Worm (Caenorhabditis elegans) whole organism, mixed stage, embryonic: ENCODE results near the gene srt-11.

ENCODE experiments used
- M03D4.4 ChIP-seq: sonication (generic microtip); optimal IDR thresholded peaks from 2 replicates; lab custom pipeline; 2017; ENCODE audit warnings: mild to moderate bottlenecking, missing genetic modification characterization, missing compliant biosample characterization
- bed-3 ChIP-seq: fragments of 200-800 bp; sonication (Bioruptor generic); optimal IDR thresholded peaks from 3 replicates; lab custom pipeline; 2018; ENCODE audit warnings: mild to moderate bottlenecking, missing genetic modification characterization, moderate library complexity, missing compliant biosample characterization
- blmp-1 ChIP-seq: fragments of 150-350 bp; optimal IDR thresholded peaks from 2 replicates; lab custom pipeline; 2014; ENCODE audit warnings: missing biosample characterization, missing genetic modification characterization
- ceh-39 ChIP-seq: fragments of 150-350 bp; optimal IDR thresholded peaks from 2 replicates; lab custom pipeline; 2014; ENCODE audit warnings: missing biosample characterization, missing genetic modification characterization
- ceh-43 ChIP-seq: fragments of 200-800 bp; sonication (Bioruptor generic); optimal IDR thresholded peaks from 2 replicates; lab custom pipeline; 2018; ENCODE audit warnings: mild to moderate bottlenecking, missing genetic modification characterization, moderate library complexity, missing compliant biosample characterization
- ceh-83 ChIP-seq: fragments of 200-800 bp; sonication (Bioruptor generic); optimal IDR thresholded peaks from 2 replicates; lab custom pipeline; 2018; ENCODE audit warnings: mild to moderate bottlenecking, missing genetic modification characterization, missing compliant biosample characterization
- ces-1 ChIP-seq: fragments of 150-350 bp; optimal IDR thresholded peaks from 2 replicates; lab custom pipeline; 2014; ENCODE audit warnings: missing biosample characterization, missing genetic modification reagents, missing genetic modification characterization
- cnd-1 ChIP-seq: fragments of 200-800 bp; sonication (Bioruptor generic); optimal IDR thresholded peaks from 2 replicates; lab custom pipeline; 2018; ENCODE audit warnings: mild to moderate bottlenecking, missing genetic modification characterization, missing compliant biosample characterization
- drap-1 ChIP-seq: fragments of 200-800 bp; sonication (Bioruptor generic); optimal IDR thresholded peaks from 3 replicates; lab custom pipeline; 2018; ENCODE audit warnings: mild to moderate bottlenecking, missing genetic modification characterization, missing compliant biosample characterization
- elt-1 ChIP-seq: sonication (generic microtip); optimal IDR thresholded peaks from 2 replicates; lab custom pipeline; 2017; ENCODE audit warnings: missing genetic modification characterization, mild to moderate bottlenecking, missing compliant biosample characterization, antibody characterized with exemption, moderate library complexity, borderline replicate concordance; ENCODE audit not compliant: insufficient read depth
- elt-3 ChIP-seq: fragments of 150-350 bp; optimal IDR thresholded peaks from 2 replicates; lab custom pipeline; 2014; ENCODE audit warnings: missing biosample characterization, missing genetic modification characterization
- flh-1 ChIP-seq: fragments of 200-800 bp; sonication (Bioruptor generic); optimal IDR thresholded peaks from 2 replicates; lab custom pipeline; 2018; ENCODE audit warnings: mild to moderate bottlenecking, missing genetic modification characterization, moderate library complexity, missing compliant biosample characterization
- ham-2 ChIP-seq: fragments of 200-800 bp; sonication (Bioruptor generic); optimal IDR thresholded peaks from 2 replicates; lab custom pipeline; 2018; ENCODE audit warnings: mild to moderate bottlenecking, missing genetic modification characterization, missing compliant biosample characterization
- hlh-1 ChIP-seq: fragments of 150-350 bp; optimal IDR thresholded peaks from 2 replicates; lab custom pipeline; 2014; ENCODE audit warnings: missing biosample characterization, missing genetic modification reagents, missing genetic modification characterization
- lin-13 ChIP-seq: fragments of 150-350 bp; optimal IDR thresholded peaks from 2 replicates; lab custom pipeline; 2014; ENCODE audit warnings: missing biosample characterization, missing genetic modification characterization
- lin-32 ChIP-seq: fragments of 200-800 bp; sonication (Bioruptor generic); optimal IDR thresholded peaks from 2 replicates; lab custom pipeline; 2018; ENCODE audit warnings: mild to moderate bottlenecking, missing genetic modification characterization, missing compliant biosample characterization
- lsy-2 ChIP-seq: fragments of 150-350 bp; optimal IDR thresholded peaks from 2 replicates; lab custom pipeline; 2014; ENCODE audit warnings: missing biosample characterization, missing genetic modification characterization
- mab-5 ChIP-seq: fragments of 150-350 bp; optimal IDR thresholded peaks from 2 replicates; lab custom pipeline; 2014; ENCODE audit warnings: missing biosample characterization, missing genetic modification characterization
- mep-1 ChIP-seq: fragments of 150-350 bp; optimal IDR thresholded peaks from 2 replicates; lab custom pipeline; 2017; ENCODE audit warnings: missing biosample characterization, missing genetic modification reagents, missing genetic modification characterization, inconsistent platforms
- mls-2 ChIP-seq: sonication (generic microtip); optimal IDR thresholded peaks from 2 replicates; lab custom pipeline; 2016; ENCODE audit warnings: mild to moderate bottlenecking, missing genetic modification characterization, moderate library complexity, missing compliant biosample characterization
- nhr-12 ChIP-seq: fragments of 150-350 bp; optimal IDR thresholded peaks from 2 replicates; lab custom pipeline; 2014; ENCODE audit warnings: missing biosample characterization, missing genetic modification characterization
- nhr-2 ChIP-seq: fragments of 150-350 bp; optimal IDR thresholded peaks from 2 replicates; lab custom pipeline; 2014; ENCODE audit warnings: missing biosample characterization, missing genetic modification characterization
- nhr-237 ChIP-seq: fragments of 150-350 bp; optimal IDR thresholded peaks from 2 replicates; lab custom pipeline; 2014; ENCODE audit warnings: missing biosample characterization, missing genetic modification characterization
- nhr-28 ChIP-seq: fragments of 150-350 bp; optimal IDR thresholded peaks from 2 replicates; lab custom pipeline; 2014; ENCODE audit warnings: missing biosample characterization, missing genetic modification characterization
- nhr-76 ChIP-seq: sonication (generic microtip); optimal IDR thresholded peaks from 2 replicates; lab custom pipeline; 2017; ENCODE audit warnings: missing biosample characterization, missing genetic modification characterization
- pha-4 ChIP-seq: fragments of 150-350 bp; optimal IDR thresholded peaks from 2 replicates; lab custom pipeline; 2018; ENCODE audit warnings: missing biosample characterization, missing genetic modification reagents, missing genetic modification characterization
- sem-2 ChIP-seq: fragments of 200-800 bp; sonication (Bioruptor generic); optimal IDR thresholded peaks from 2 replicates; lab custom pipeline; 2018; ENCODE audit warnings: mild to moderate bottlenecking, missing genetic modification characterization, missing compliant biosample characterization
- snpc-4 ChIP-seq: fragments of 150-350 bp; optimal IDR thresholded peaks from 2 replicates; lab custom pipeline; 2014; ENCODE audit warnings: missing biosample characterization, missing genetic modification characterization
- sptf-1 ChIP-seq: sonication (generic microtip); optimal IDR thresholded peaks from 2 replicates; lab custom pipeline; 2017; ENCODE audit warnings: mild to moderate bottlenecking, missing genetic modification characterization, moderate library complexity, missing compliant biosample characterization
- tbx-8 ChIP-seq: fragments of 200-800 bp; sonication (Bioruptor generic); optimal IDR thresholded peaks from 2 replicates; lab custom pipeline; 2018; ENCODE audit warnings: mild to moderate bottlenecking, missing genetic modification characterization, moderate library complexity, missing compliant biosample characterization
- unc-120 ChIP-seq: sonication (generic microtip); optimal IDR thresholded peaks from 2 replicates; lab custom pipeline; 2017; ENCODE audit warnings: missing genetic modification characterization, missing compliant biosample characterization; ENCODE audit not compliant: poor library complexity, severe bottlenecking
- unc-39 ChIP-seq: fragments of 150-350 bp; optimal IDR thresholded peaks from 2 replicates; lab custom pipeline; 2014; ENCODE audit warnings: missing biosample characterization, missing genetic modification characterization
- unc-62 ChIP-seq: fragments of 150-350 bp; optimal IDR thresholded peaks from 2 replicates; lab custom pipeline; 2014; ENCODE audit warnings: missing biosample characterization, missing genetic modification reagents, missing genetic modification characterization
- zip-8 ChIP-seq: fragments of 150-350 bp; optimal IDR thresholded peaks from 2 replicates; lab custom pipeline; 2014; ENCODE audit warnings: missing biosample characterization, missing genetic modification characterization
- ztf-11 ChIP-seq: fragments of 150-350 bp; optimal IDR thresholded peaks from 2 replicates; lab custom pipeline; 2014; ENCODE audit warnings: missing biosample characterization, missing genetic modification characterization

The srt-11 gene

DNA sequence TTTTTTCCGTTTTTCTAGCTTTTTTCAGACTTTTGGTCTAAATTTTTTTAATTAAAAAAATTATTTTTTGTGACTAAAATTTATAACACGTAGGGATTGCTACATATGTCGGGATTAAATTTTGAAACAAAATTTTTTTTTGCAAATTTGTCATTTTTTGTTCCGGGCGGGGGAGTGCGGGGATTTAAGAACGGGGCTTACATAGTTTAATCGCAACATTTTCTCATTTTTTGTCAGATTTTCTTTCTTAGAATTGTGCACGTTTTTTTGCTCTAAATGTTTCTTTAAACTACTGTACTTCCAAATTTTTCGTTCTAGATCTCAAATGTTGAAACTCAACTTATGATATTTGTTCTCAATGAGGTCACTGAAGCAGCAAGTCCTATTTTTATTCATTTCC, 15.0 kb upstream of the srt-11 start, which contains the start of gene Y54E2A.10:
Y54E2A.10 (plus strand) TSS at position 301 of the 400 bp plus-strand sequence.
- TF ChIP-seq sptf-1 (tag; lab: Kevin White, UChicago) (no peak), hlh-1 (tag; lab: Kevin White, UChicago) (no peak), ztf-11 (tag; lab: Kevin White, UChicago) (no peak), nhr-12 (tag; lab: Kevin White, UChicago) (no peak), nhr-237 (tag; lab: Kevin White, UChicago) (no peak), ceh-39 (tag; lab: Kevin White, UChicago) (no peak), cnd-1 (tag; lab: Kevin White, UChicago) (no peak), lin-32 (GFP tag; lab: Kevin White, UChicago) (no peak), ham-2 (GFP tag; lab: Kevin White, UChicago) (no peak), ces-1 (GFP tag; lab: Kevin White, UChicago) (no peak), mls-2 (no peak)

DNA sequence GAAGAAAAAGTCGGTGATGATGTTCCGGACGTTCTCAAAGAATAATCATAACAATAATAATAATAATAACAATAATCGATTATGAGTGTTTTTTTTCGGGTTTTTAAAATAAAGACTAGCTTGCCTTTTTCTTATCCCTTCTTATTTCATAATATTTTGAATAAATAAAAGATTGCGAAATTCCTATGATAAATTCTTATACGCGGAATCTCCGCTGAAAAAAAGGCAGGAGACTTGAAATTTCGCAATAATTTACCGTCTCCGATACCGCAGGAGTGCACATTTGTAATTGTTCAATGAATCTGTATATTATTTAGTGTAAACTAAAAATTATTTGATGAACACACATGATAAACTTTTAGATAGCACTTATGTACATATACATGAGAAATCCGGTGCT, 13.3 kb upstream of the srt-11 start:
- TF ChIP-seq ces-1 (GFP tag; lab: Kevin White, UChicago) (no peak), bed-3 (GFP tag; lab: Kevin White, UChicago) (no peak), pha-4 (tag; lab: Kevin White, UChicago) (no peak), M03D4.4 (tag; lab: Kevin White, UChicago) (no peak), nhr-28 (tag; lab: Kevin White, UChicago) (no peak), lsy-2 (tag; lab: Kevin White, UChicago) (no peak), ham-2 (GFP tag; lab: Kevin White, UChicago) (no peak), tbx-8 (GFP tag; lab: Kevin White, UChicago) (no peak), drap-1 (GFP tag; lab: Kevin White, UChicago) (no peak), sptf-1 (tag; lab: Kevin White, UChicago) (no peak), unc-39 (no peak), mep-1 (tag; lab: Kevin White, UChicago) (no peak), ceh-39 (tag; lab: Kevin White, UChicago) (no peak), ceh-43 (no peak)

DNA sequence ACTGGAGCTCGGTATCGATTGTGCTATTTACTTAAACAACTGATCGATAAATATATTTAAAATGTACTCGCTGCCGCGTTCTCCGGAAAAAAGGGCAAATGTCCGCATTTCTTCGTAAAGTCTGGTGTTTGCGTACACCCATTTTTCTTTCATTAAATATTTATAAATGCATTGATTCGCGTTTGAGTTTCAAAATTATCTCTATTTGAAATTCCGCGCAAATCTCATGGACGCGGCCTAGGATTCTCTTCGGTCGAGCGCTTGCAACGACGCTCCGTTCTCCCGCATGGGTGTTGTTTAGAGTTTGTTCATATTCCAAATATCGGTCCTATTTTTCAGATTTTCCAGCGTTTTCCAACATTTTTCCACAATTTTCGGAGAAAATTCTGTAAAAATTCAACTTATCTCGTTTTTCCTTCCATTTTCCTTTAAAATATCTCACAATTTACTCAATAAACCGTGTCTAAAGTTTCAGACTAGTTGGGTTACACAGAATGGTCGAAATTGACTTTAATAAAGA, 10.8 kb upstream of the srt-11 start, which contains the start of gene eif-3.B:
eif-3.B (plus strand) TSS at position 470 of the 520 bp plus-strand sequence.
- TF ChIP-seq elt-1, result no peak
- no peak for TF ChIP-seq nhr-2 (tag; lab: Kevin White, UChicago)
- no peak for TF ChIP-seq snpc-4 (tag; lab: Kevin White, UChicago)
- TF ChIP-seq sptf-1 (tag; lab: Kevin White, UChicago), result peak; percentile 82
- TF ChIP-seq ztf-11 (tag; lab: Kevin White, UChicago), result no peak
- no peak for TF ChIP-seq nhr-12 (tag; lab: Kevin White, UChicago)
- no peak for TF ChIP-seq tbx-8 (GFP tag; lab: Kevin White, UChicago)
- TF ChIP-seq mep-1 (tag; lab: Kevin White, UChicago), result peak; percentile 88
- no peak for TF ChIP-seq flh-1 (GFP tag; lab: Kevin White, UChicago)
- peak; percentile 8 for TF ChIP-seq lin-32 (GFP tag; lab: Kevin White, UChicago)
- no peak for TF ChIP-seq cnd-1 (tag; lab: Kevin White, UChicago)
- TF ChIP-seq elt-3, result no peak
- peak; percentile 18 for TF ChIP-seq mls-2
- TF ChIP-seq unc-62 (GFP tag; lab: Kevin White, UChicago), result peak; percentile 56
- no peak for TF ChIP-seq ham-2 (GFP tag; lab: Kevin White, UChicago)
- no peak for TF ChIP-seq nhr-28 (tag; lab: Kevin White, UChicago)
- TF ChIP-seq unc-120, result peak; percentile 40
- peak; percentile 64 for TF ChIP-seq mab-5 (tag; lab: Kevin White, UChicago)
- no peak for TF ChIP-seq sem-2 (GFP tag; lab: Kevin White, UChicago)
- no peak for TF ChIP-seq bed-3 (GFP tag; lab: Kevin White, UChicago)
- peak; percentile 93 for TF ChIP-seq pha-4 (tag; lab: Kevin White, UChicago)
- TF ChIP-seq ceh-43, result no peak
- peak; percentile 72 for TF ChIP-seq lin-13 (tag; lab: Kevin White, UChicago)
- TF ChIP-seq zip-8 (tag; lab: Kevin White, UChicago), result no peak
- peak; percentile 97 for TF ChIP-seq ces-1 (GFP tag; lab: Kevin White, UChicago)
- peak; percentile 8 for TF ChIP-seq hlh-1 (tag; lab: Kevin White, UChicago)
- TF ChIP-seq ceh-83 (GFP tag; lab: Kevin White, UChicago), result no peak
- TF ChIP-seq unc-39, result no peak
- peak; percentile 75 for TF ChIP-seq ceh-39 (tag; lab: Kevin White, UChicago)
- TF ChIP-seq nhr-76 (tag; lab: Kevin White, UChicago), result no peak
- no peak for TF ChIP-seq blmp-1 (tag; lab: Kevin White, UChicago)
- TF ChIP-seq drap-1 (GFP tag; lab: Kevin White, UChicago), result peak; percentile 63
- TF ChIP-seq nhr-237 (tag; lab: Kevin White, UChicago), result peak; percentile 94
- peak; percentile 85 for TF ChIP-seq lsy-2 (tag; lab: Kevin White, UChicago)
- no peak for TF ChIP-seq M03D4.4 (tag; lab: Kevin White, UChicago)
